Fruit fly (Drosophila melanogaster) whole organism, pupa: ENCODE measurements around the gene CtsF.

Experiments
- CG10348 ChIP-seq: fragments of 200-800 bp; sonication (Bioruptor generic); IDR thresholded peaks from 2 replicates; pipeline ENCODE4 v1.3.6; 2022; ENCODE audit warnings: missing biosample characterization, missing genetic modification characterization
- CG12605 ChIP-seq: fragments of 200-800 bp; sonication (Bioruptor generic); IDR thresholded peaks from 2 replicates; pipeline ENCODE4 v1.3.6; 2022; ENCODE audit warnings: missing biosample characterization, missing genetic modification characterization
- CG13204 ChIP-seq: fragments of 200-800 bp; sonication (Bioruptor generic); optimal IDR thresholded peaks from 2 replicates; lab custom pipeline; 2018; ENCODE audit warnings: missing biosample characterization, mild to moderate bottlenecking, missing genetic modification characterization, moderate library complexity
- CG14655 ChIP-seq: fragments of 200-800 bp; sonication (Bioruptor generic); optimal IDR thresholded peaks from 3 replicates; lab custom pipeline; 2017; ENCODE audit warnings: mild to moderate bottlenecking, missing biosample characterization, missing genetic modification reagents, missing genetic modification characterization
- CG15710 ChIP-seq: fragments of 200-800 bp; sonication (Bioruptor generic); optimal IDR thresholded peaks from 2 replicates; lab custom pipeline; 2018; ENCODE audit warnings: missing biosample characterization, mild to moderate bottlenecking, missing genetic modification characterization, moderate library complexity
- CG17806 ChIP-seq: fragments of 200-800 bp; sonication (Bioruptor generic); optimal IDR thresholded peaks from 2 replicates; lab custom pipeline; 2018; ENCODE audit warnings: missing biosample characterization, mild to moderate bottlenecking, missing genetic modification characterization, moderate library complexity
- CG32121 ChIP-seq: fragments of 200-800 bp; sonication (Bioruptor generic); IDR thresholded peaks from 2 replicates; pipeline ENCODE4 v1.3.6; 2022; ENCODE audit warnings: missing biosample characterization, missing genetic modification characterization
- CG34367 ChIP-seq: fragments of 200-800 bp; sonication (Bioruptor generic); optimal IDR thresholded peaks from 2 replicates; lab custom pipeline; 2018; ENCODE audit warnings: missing biosample characterization, mild to moderate bottlenecking, missing genetic modification characterization
- CG4496 ChIP-seq: fragments of 200-800 bp; sonication (Bioruptor generic); IDR thresholded peaks from 3 replicates; pipeline ENCODE4 v1.3.6; 2022; ENCODE audit warnings: missing biosample characterization, missing genetic modification characterization
- CG8159 ChIP-seq: fragments of 200-800 bp; sonication (Bioruptor generic); optimal IDR thresholded peaks from 3 replicates; lab custom pipeline; 2018; ENCODE audit warnings: missing biosample characterization, mild to moderate bottlenecking, missing genetic modification characterization, moderate library complexity
- CG8301 ChIP-seq: fragments of 200-800 bp; sonication (Bioruptor generic); optimal IDR thresholded peaks from 2 replicates; lab custom pipeline; 2018; ENCODE audit warnings: missing biosample characterization, mild to moderate bottlenecking, missing genetic modification characterization
- CG9948 ChIP-seq: fragments of 200-800 bp; sonication (Bioruptor generic); optimal IDR thresholded peaks from 2 replicates; lab custom pipeline; 2018; ENCODE audit warnings: missing biosample characterization, mild to moderate bottlenecking, missing genetic modification characterization, moderate library complexity
- D1 ChIP-seq: fragments of 200-800 bp; sonication (Bioruptor generic); optimal IDR thresholded peaks from 2 replicates; lab custom pipeline; 2018; ENCODE audit warnings: missing biosample characterization, mild to moderate bottlenecking, missing genetic modification characterization, moderate library complexity
- EcR ChIP-seq: fragments of 200-800 bp; sonication (Bioruptor generic); optimal IDR thresholded peaks from 3 replicates; lab custom pipeline; 2019; ENCODE audit warnings: missing biosample characterization, missing genetic modification characterization, mild to moderate bottlenecking, moderate library complexity, missing genetic modification reagents
- Ets98B ChIP-seq: fragments of 200-800 bp; sonication (Bioruptor generic); IDR thresholded peaks from 2 replicates; pipeline ENCODE4 v1.3.6; 2022; ENCODE audit warnings: missing biosample characterization, missing genetic modification characterization
- Pif1A ChIP-seq: fragments of 200-800 bp; sonication (Bioruptor generic); optimal IDR thresholded peaks from 3 replicates; lab custom pipeline; 2016; ENCODE audit warnings: missing biosample characterization, missing genetic modification characterization
- Pif1B ChIP-seq: fragments of 200-800 bp; sonication (Bioruptor generic); optimal IDR thresholded peaks from 3 replicates; lab custom pipeline; 2016; ENCODE audit warnings: missing biosample characterization, missing genetic modification characterization
- Snoo ChIP-seq: fragments of 200-800 bp; sonication (Bioruptor generic); optimal IDR thresholded peaks from 3 replicates; lab custom pipeline; 2017; ENCODE audit warnings: missing biosample characterization, mild to moderate bottlenecking, missing genetic modification characterization, inconsistent platforms
- fd96Ca ChIP-seq: fragments of 200-800 bp; sonication (Bioruptor generic); IDR thresholded peaks from 3 replicates; pipeline ENCODE4 v1.3.6; 2022; ENCODE audit warnings: missing biosample characterization, missing genetic modification characterization
- gl ChIP-seq: fragments of 200-800 bp; sonication (Bioruptor generic); optimal IDR thresholded peaks from 2 replicates; lab custom pipeline; 2018; ENCODE audit warnings: missing biosample characterization, mild to moderate bottlenecking, missing genetic modification characterization
- rn ChIP-seq: fragments of 200-800 bp; sonication (Bioruptor generic); IDR thresholded peaks from 2 replicates; pipeline ENCODE4 v1.3.6; 2022; ENCODE audit warnings: missing biosample characterization, missing genetic modification characterization

CtsF gene

DNA sequence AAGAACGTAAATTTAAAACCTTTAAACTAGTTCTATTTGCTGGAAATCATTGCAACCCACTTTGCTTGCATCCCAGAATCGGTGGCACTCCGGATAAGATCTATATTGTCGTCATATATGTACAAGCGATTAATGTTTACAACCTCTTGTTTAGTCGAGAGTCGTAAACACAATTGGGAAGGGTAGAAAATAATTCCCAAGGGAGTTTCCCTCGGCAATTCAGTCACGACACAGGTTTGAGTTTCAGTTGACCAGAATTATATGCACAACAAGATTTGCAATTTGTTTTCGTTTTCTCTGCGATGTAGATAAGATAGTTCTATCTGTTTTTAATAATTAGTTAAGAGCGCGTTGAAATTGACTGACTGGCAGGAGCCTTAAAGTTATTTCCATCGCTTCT lies 28.8 kb upstream of the CtsF start:
- TF ChIP-seq CG13204 (no peak), gl (tag; lab: Kevin White, UChicago) (no peak), CG9948 (no peak), rn (GFP tag; lab: Robert Waterston, UW) (no peak), EcR (GFP tag; lab: Kevin White, UChicago) (no peak)
- TF ChIP-seq, all 21 proteins: peak for 0

DNA sequence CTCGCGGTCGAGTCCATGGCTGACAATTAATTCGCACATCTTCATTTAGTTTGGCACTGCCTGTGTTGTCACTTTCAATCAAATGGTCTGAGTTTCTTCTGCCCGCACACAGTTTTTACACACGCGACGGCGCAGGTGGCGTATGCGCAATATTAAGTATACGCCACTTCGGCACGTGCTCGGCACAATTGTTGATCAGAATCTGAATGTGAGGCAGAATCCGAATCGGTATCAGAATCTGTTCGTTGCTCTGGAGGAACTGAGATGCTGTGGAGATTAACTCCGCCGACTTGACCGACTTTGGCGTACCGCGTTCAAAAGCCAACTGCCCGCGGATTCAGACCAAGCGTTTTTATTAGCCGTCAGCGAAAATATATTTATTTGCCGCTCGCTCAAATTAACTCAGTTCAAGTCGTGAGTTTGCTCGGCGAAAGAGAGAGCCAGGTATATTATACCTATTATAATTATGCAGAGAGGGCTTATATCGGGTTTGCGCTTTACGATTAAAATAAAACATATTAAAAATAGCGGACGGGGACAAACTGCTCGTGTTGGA lies 28.1 kb upstream of the CtsF start:
- TF ChIP-seq rn (GFP tag; lab: Robert Waterston, UW) (no peak), CG17806 (tag; lab: Kevin White, UChicago) (no peak), CG4496 (0 out of 3 replicates have a peak, but pooled peaks have one; percentile 32), Ets98B (GFP tag; lab: Robert Waterston, UW) (no peak)

DNA sequence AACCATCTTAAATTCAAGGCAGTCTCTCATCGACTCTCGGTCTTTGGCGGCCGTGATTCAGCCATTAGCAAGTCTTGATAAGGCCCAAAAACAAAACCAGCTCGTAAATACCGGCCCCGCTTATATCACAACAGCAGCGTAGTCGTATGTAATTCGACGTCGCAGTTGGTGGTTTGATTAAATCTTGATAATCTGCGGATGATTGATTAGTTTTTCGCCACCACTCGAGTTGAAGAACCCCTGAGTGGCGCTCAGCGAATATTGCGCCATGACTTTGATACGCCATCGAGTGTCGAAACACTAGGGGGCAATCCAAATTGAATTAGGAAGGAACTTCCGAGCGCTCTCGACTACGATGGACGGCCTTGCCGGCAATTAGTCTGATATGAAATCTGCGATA lies 27.1 kb upstream of the CtsF start:
- TF ChIP-seq CG4496 (no peak), CG10348 (no peak)
- TF ChIP-seq, all 21 proteins: peak for 0

- TF ChIP-seq gl (tag; lab: Kevin White, UChicago) (no peak), Ets98B (GFP tag; lab: Robert Waterston, UW) (no peak), CG14655 (no peak), CG13204 (no peak), CG4496 (no peak), CG34367 (no peak), Pif1B (GFP tag; lab: Kevin White, UChicago) (no peak), D1 (tag; lab: Kevin White, UChicago) (no peak), CG8301 (tag; lab: Kevin White, UChicago) (no peak), CG10348 (no peak), fd96Ca (no peak), Pif1A (GFP tag; lab: Kevin White, UChicago) (no peak), CG12605 (GFP tag; lab: Robert Waterston, UW) (no peak), Snoo (no peak), CG8159 (tag; lab: Kevin White, UChicago) (no peak), rn (GFP tag; lab: Robert Waterston, UW) (no peak), CG17806 (tag; lab: Kevin White, UChicago) (no peak), CG15710 (tag; lab: Kevin White, UChicago) (no peak), EcR (GFP tag; lab: Kevin White, UChicago) (no peak), CG32121 (no peak)
These were observed 26.2 kb upstream of the CtsF start, which contains the start of gene CG31538 for dm6 chr3R:5277735-5278134. Gene CG31538 (minus strand): TSS chr3R:5277835.

DNA sequence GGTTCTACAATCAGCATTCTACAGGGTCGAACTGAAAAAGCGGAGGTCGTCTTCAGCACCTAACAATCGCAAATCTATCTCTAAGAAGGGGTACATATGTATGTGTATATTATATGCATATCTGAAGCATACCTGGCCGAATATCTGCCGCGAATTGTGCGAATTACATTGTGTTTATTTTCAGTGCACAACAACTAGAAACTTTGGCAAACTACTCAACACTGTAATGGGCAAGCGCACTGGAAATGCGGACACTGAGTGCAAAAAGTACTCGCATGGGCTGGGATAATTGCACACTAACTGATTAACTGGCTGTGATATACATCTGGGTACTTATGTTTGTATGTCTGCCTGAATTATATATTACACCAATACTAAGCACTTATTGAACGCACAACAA lies 19.3 kb upstream of the CtsF start:
- no peak for TF ChIP-seq CG10348
- peak; percentile 65 for TF ChIP-seq Ets98B (GFP tag; lab: Robert Waterston, UW)
- TF ChIP-seq Pif1A (GFP tag; lab: Kevin White, UChicago): peak; percentile 4
- TF ChIP-seq CG12605 (GFP tag; lab: Robert Waterston, UW): peak; percentile 17; the same call in 1 of the 2 replicates
- no peak for TF ChIP-seq Snoo
- TF ChIP-seq EcR (GFP tag; lab: Kevin White, UChicago): no peak
- no peak for TF ChIP-seq fd96Ca
- TF ChIP-seq CG14655: no peak
- TF ChIP-seq CG4496: peak; percentile 70; the same call in 2 of the 3 replicates
- TF ChIP-seq CG9948: no peak
- TF ChIP-seq CG13204: no peak
- no peak for TF ChIP-seq CG8301 (tag; lab: Kevin White, UChicago)
- TF ChIP-seq CG15710 (tag; lab: Kevin White, UChicago): peak; percentile 13
- peak; percentile 8 for TF ChIP-seq D1 (tag; lab: Kevin White, UChicago)
- TF ChIP-seq Pif1B (GFP tag; lab: Kevin White, UChicago): no peak
- no peak for TF ChIP-seq gl (tag; lab: Kevin White, UChicago)
- TF ChIP-seq rn (GFP tag; lab: Robert Waterston, UW): no peak
- no peak for TF ChIP-seq CG17806 (tag; lab: Kevin White, UChicago)
- TF ChIP-seq CG8159 (tag; lab: Kevin White, UChicago): no peak
- TF ChIP-seq CG34367: peak; percentile 1
- TF ChIP-seq CG32121: peak; percentile 54; the same call in 1 of the 2 replicates
- TF ChIP-seq, all 21 proteins: peak for 8

- TF ChIP-seq rn (GFP tag; lab: Robert Waterston, UW) (no peak), CG10348 (no peak), CG17806 (tag; lab: Kevin White, UChicago) (no peak), CG8159 (tag; lab: Kevin White, UChicago) (no peak), Pif1A (GFP tag; lab: Kevin White, UChicago) (no peak), gl (tag; lab: Kevin White, UChicago) (no peak)
These were observed 16.9 kb upstream of the CtsF start for dm6 chr3R:5268495-5268894.

- TF ChIP-seq CG10348 (no peak), CG9948 (no peak), CG32121 (no peak), Ets98B (GFP tag; lab: Robert Waterston, UW) (no peak), D1 (tag; lab: Kevin White, UChicago) (no peak), CG8301 (tag; lab: Kevin White, UChicago) (no peak), fd96Ca (no peak), CG12605 (GFP tag; lab: Robert Waterston, UW) (no peak)
These were observed 14.7 kb upstream of the CtsF start for dm6 chr3R:5266282-5266681.
